Fruit fly (Drosophila melanogaster) whole organism, adult: ENCODE data around the gene Art1.

Experiments used
- CG11617 ChIP-seq: fragments of 200-800 bp; sonication (Bioruptor generic); optimal IDR thresholded peaks from 2 replicates; lab custom pipeline; 2017; ENCODE audit warnings: mild to moderate bottlenecking, missing biosample characterization, missing genetic modification reagents, missing genetic modification characterization
- CG12768 ChIP-seq: fragments of 200-800 bp; sonication (Bioruptor generic); optimal IDR thresholded peaks from 2 replicates; lab custom pipeline; 2017; ENCODE audit warnings: missing biosample characterization, missing genetic modification characterization, mild to moderate bottlenecking, moderate library complexity, missing genetic modification reagents
- CG1620 ChIP-seq: fragments of 200-800 bp; sonication (Bioruptor generic); optimal IDR thresholded peaks from 2 replicates; lab custom pipeline; 2016; ENCODE audit warnings: missing biosample characterization, missing genetic modification characterization
- CG33017 ChIP-seq: fragments of 200-800 bp; sonication (Bioruptor generic); optimal IDR thresholded peaks from 2 replicates; lab custom pipeline; 2018; ENCODE audit warnings: missing biosample characterization, mild to moderate bottlenecking, missing genetic modification characterization, moderate library complexity
- CG7045 ChIP-seq: fragments of 200-800 bp; sonication (Bioruptor generic); optimal IDR thresholded peaks from 2 replicates; lab custom pipeline; 2017; ENCODE audit warnings: missing biosample characterization, mild to moderate bottlenecking, missing genetic modification characterization
- CG7101 ChIP-seq: fragments of 200-800 bp; sonication (Bioruptor generic); optimal IDR thresholded peaks from 2 replicates; lab custom pipeline; 2018; ENCODE audit warnings: missing biosample characterization, mild to moderate bottlenecking, missing genetic modification characterization, moderate library complexity
- Crg-1 ChIP-seq: fragments of 200-800 bp; sonication (Bioruptor generic); optimal IDR thresholded peaks from 2 replicates; lab custom pipeline; 2016; ENCODE audit warnings: missing biosample characterization, missing genetic modification characterization
- Hr96 ChIP-seq: fragments of 200-800 bp; sonication (Bioruptor generic); optimal IDR thresholded peaks from 2 replicates; lab custom pipeline; 2016; ENCODE audit warnings: missing biosample characterization, missing genetic modification characterization
- Mnt ChIP-seq: fragments of 200-800 bp; sonication (Bioruptor generic); optimal IDR thresholded peaks from 2 replicates; lab custom pipeline; 2016; ENCODE audit warnings: missing biosample characterization, mild to moderate bottlenecking, missing genetic modification characterization
- bab1 ChIP-seq: fragments of 200-800 bp; sonication (Bioruptor generic); optimal IDR thresholded peaks from 3 replicates; lab custom pipeline; 2019; ENCODE audit warnings: missing biosample characterization, mild to moderate bottlenecking, missing genetic modification characterization, moderate library complexity
- cic ChIP-seq: fragments of 200-800 bp; sonication (Bioruptor generic); optimal IDR thresholded peaks from 2 replicates; lab custom pipeline; 2017; ENCODE audit warnings: missing biosample characterization, mild to moderate bottlenecking, missing genetic modification characterization, moderate library complexity

DNA sequence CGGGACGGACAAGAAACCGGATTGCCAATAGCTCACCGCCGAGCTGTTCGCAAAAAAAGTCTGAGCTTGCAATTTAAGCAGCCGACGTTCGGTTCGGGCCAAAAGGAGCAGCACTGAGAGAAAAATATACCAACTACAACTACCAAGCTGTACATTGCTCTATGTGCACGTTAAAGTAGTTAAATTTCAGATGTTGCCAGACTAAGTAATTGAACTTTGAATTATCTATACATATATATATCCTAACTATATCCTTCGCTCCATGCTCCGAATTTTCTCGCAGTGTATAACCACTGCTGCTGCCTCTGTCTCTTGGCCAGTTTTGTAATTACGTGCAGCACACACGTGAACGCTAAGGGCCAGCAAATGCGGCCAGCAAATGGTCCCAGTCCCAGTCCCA is 46.9 kb upstream of the Art1 start:
- no peak for TF ChIP-seq CG7101
- no peak for TF ChIP-seq Mnt
- no peak for TF ChIP-seq CG33017 (tag; lab: Kevin White, UChicago)
- no peak for TF ChIP-seq CG1620 (GFP tag; lab: Kevin White, UChicago)
- TF ChIP-seq CG11617 (GFP tag; lab: Kevin White, UChicago): no peak
- no peak for TF ChIP-seq bab1 (GFP tag; lab: Kevin White, UChicago)
- no peak for TF ChIP-seq CG12768 (GFP tag; lab: Kevin White, UChicago)
- TF ChIP-seq cic (GFP tag; lab: Kevin White, UChicago): no peak
- TF ChIP-seq Crg-1 (GFP tag; lab: Kevin White, UChicago): no peak
- no peak for TF ChIP-seq CG7045 (GFP tag; lab: Kevin White, UChicago)
- TF ChIP-seq Hr96 (GFP tag; lab: Kevin White, UChicago): no peak
